Fruit fly (Drosophila melanogaster) whole organism, embryonic: ENCODE data around the gene 5-HT2B.

Experiments
- Ada2b ChIP-seq: fragments of 200-800 bp; sonication (Bioruptor generic); IDR thresholded peaks from 2 replicates; pipeline ENCODE4 v1.3.6; 2022; ENCODE audit warnings: missing biosample characterization, missing genetic modification characterization
- Asciz ChIP-seq: fragments of 200-800 bp; sonication (Bioruptor generic); optimal IDR thresholded peaks from 2 replicates; lab custom pipeline; 2017; ENCODE audit warnings: missing biosample characterization, mild to moderate bottlenecking, missing genetic modification characterization, missing genetic modification reagents
- Atf6 ChIP-seq: fragments of 200-800 bp; sonication (Bioruptor generic); IDR thresholded peaks from 2 replicates; pipeline ENCODE4 v1.3.6; 2022; ENCODE audit warnings: missing biosample characterization, missing genetic modification characterization
- Bdp1 ChIP-seq: fragments of 200-800 bp; sonication (Bioruptor generic); optimal IDR thresholded peaks from 3 replicates; lab custom pipeline; 2016; ENCODE audit warnings: missing biosample characterization, missing genetic modification characterization
- Blimp-1 ChIP-seq: fragments of 200-800 bp; sonication (Bioruptor generic); optimal IDR thresholded peaks from 3 replicates; lab custom pipeline; 2018; ENCODE audit warnings: missing biosample characterization, missing genetic modification characterization, mild to moderate bottlenecking, moderate library complexity, missing genetic modification reagents
- Bteb2 ChIP-seq: fragments of 200-800 bp; sonication (Bioruptor generic); optimal IDR thresholded peaks from 2 replicates; lab custom pipeline; 2016; ENCODE audit warnings: missing biosample characterization, missing genetic modification characterization
- CG10565 ChIP-seq: fragments of 200-800 bp; sonication (Bioruptor generic); optimal IDR thresholded peaks from 3 replicates; lab custom pipeline; 2016; ENCODE audit warnings: missing biosample characterization, mild to moderate bottlenecking, missing genetic modification characterization
- CG10979 ChIP-seq: fragments of 200-800 bp; sonication (Bioruptor generic); optimal IDR thresholded peaks from 2 replicates; lab custom pipeline; 2018; ENCODE audit warnings: missing biosample characterization, mild to moderate bottlenecking, missing genetic modification characterization, moderate library complexity
- CG11696 ChIP-seq: fragments of 200-800 bp; sonication (Bioruptor generic); IDR thresholded peaks from 2 replicates; pipeline ENCODE4 v1.3.6; 2022; ENCODE audit warnings: missing biosample characterization, missing genetic modification characterization
- CG12219 ChIP-seq: fragments of 200-800 bp; sonication (Bioruptor generic); optimal IDR thresholded peaks from 3 replicates; lab custom pipeline; 2018; ENCODE audit warnings: missing biosample characterization, mild to moderate bottlenecking, missing genetic modification characterization
- CG17361 ChIP-seq: fragments of 200-800 bp; sonication (Bioruptor generic); IDR thresholded peaks from 3 replicates; pipeline ENCODE4 v1.3.6; 2022; ENCODE audit warnings: missing biosample characterization, missing genetic modification characterization
- CG17829 ChIP-seq: fragments of 200-800 bp; optimal IDR thresholded peaks from 2 replicates; lab custom pipeline; 2019; ENCODE audit warnings: missing biosample characterization, mild to moderate bottlenecking, missing genetic modification characterization, moderate library complexity
- CG18599 ChIP-seq: fragments of 200-800 bp; sonication (Bioruptor generic); optimal IDR thresholded peaks from 3 replicates; lab custom pipeline; 2017; ENCODE audit warnings: missing biosample characterization, missing genetic modification characterization, mild to moderate bottlenecking, moderate library complexity, missing genetic modification reagents
- CG18764 ChIP-seq: fragments of 200-800 bp; sonication (Bioruptor generic); optimal IDR thresholded peaks from 3 replicates; lab custom pipeline; 2016; ENCODE audit warnings: missing biosample characterization, missing genetic modification characterization
- CG2712 ChIP-seq: fragments of 200-800 bp; optimal IDR thresholded peaks from 3 replicates; lab custom pipeline; 2019; ENCODE audit warnings: missing biosample characterization, mild to moderate bottlenecking, missing genetic modification characterization, moderate library complexity
- CG3163 ChIP-seq: fragments of 200-800 bp; sonication (Bioruptor generic); optimal IDR thresholded peaks from 3 replicates; lab custom pipeline; 2016; ENCODE audit warnings: missing biosample characterization, missing genetic modification characterization
- CG34376 ChIP-seq: fragments of 200-800 bp; sonication (Bioruptor generic); optimal IDR thresholded peaks from 2 replicates; lab custom pipeline; 2018; ENCODE audit warnings: missing biosample characterization, mild to moderate bottlenecking, missing genetic modification characterization
- CG8281 ChIP-seq: fragments of 200-800 bp; sonication (Bioruptor generic); optimal IDR thresholded peaks from 2 replicates; lab custom pipeline; 2018; ENCODE audit warnings: missing biosample characterization, mild to moderate bottlenecking, missing genetic modification characterization, moderate library complexity
- CG8388 ChIP-seq: fragments of 200-800 bp; sonication (Bioruptor generic); optimal IDR thresholded peaks from 2 replicates; lab custom pipeline; 2019; ENCODE audit warnings: missing biosample characterization, mild to moderate bottlenecking, missing genetic modification characterization, moderate library complexity
- Camta ChIP-seq: fragments of 200-800 bp; sonication (Bioruptor generic); optimal IDR thresholded peaks from 2 replicates; lab custom pipeline; 2016; ENCODE audit warnings: missing biosample characterization, missing genetic modification characterization
- CoRest ChIP-seq: fragments of 200-800 bp; sonication (Bioruptor generic); optimal IDR thresholded peaks from 3 replicates; lab custom pipeline; 2018; ENCODE audit warnings: missing biosample characterization, mild to moderate bottlenecking, missing genetic modification characterization, moderate library complexity
- Dfd ChIP-seq, 2 experiments: fragments of >200 bp; optimal IDR thresholded peaks; 2 replicates each; lab custom pipeline; 2017; ENCODE audit warnings: missing biosample characterization in 2 of 2, missing genetic modification characterization in 2 of 2
- ERR ChIP-seq: fragments of 200-800 bp; sonication (Bioruptor generic); optimal IDR thresholded peaks from 2 replicates; lab custom pipeline; 2016; ENCODE audit warnings: missing biosample characterization, missing genetic modification characterization
- Fer2 ChIP-seq: fragments of 200-800 bp; sonication (Bioruptor generic); optimal IDR thresholded peaks from 2 replicates; lab custom pipeline; 2018; ENCODE audit warnings: missing biosample characterization, mild to moderate bottlenecking, missing genetic modification characterization, moderate library complexity
- Hmx ChIP-seq: fragments of 200-800 bp; sonication (Bioruptor generic); optimal IDR thresholded peaks from 2 replicates; lab custom pipeline; 2016; ENCODE audit warnings: missing biosample characterization, missing genetic modification characterization
- Hsf ChIP-seq: fragments of 200-800 bp; sonication (Bioruptor generic); optimal IDR thresholded peaks from 3 replicates; lab custom pipeline; 2016; ENCODE audit warnings: missing biosample characterization, missing genetic modification characterization
- Mad ChIP-seq: fragments of 200-800 bp; sonication (Bioruptor generic); optimal IDR thresholded peaks from 2 replicates; lab custom pipeline; 2016; ENCODE audit warnings: missing biosample characterization, missing genetic modification characterization
- Meics ChIP-seq: fragments of 200-800 bp; sonication (Bioruptor generic); optimal IDR thresholded peaks from 2 replicates; lab custom pipeline; 2017; ENCODE audit warnings: missing biosample characterization, mild to moderate bottlenecking, missing genetic modification characterization
- Ravus ChIP-seq: fragments of 200-800 bp; sonication (Bioruptor generic); IDR thresholded peaks from 2 replicates; pipeline ENCODE4 v1.3.6; 2022; ENCODE audit warnings: missing biosample characterization, missing genetic modification characterization
- Rfx ChIP-seq: fragments of 200-800 bp; sonication (Bioruptor generic); IDR thresholded peaks from 2 replicates; pipeline ENCODE4 v1.3.6; 2022; ENCODE audit warnings: missing biosample characterization, missing genetic modification characterization
- Scr ChIP-seq: fragments of 200-800 bp; sonication (Bioruptor generic); IDR thresholded peaks from 2 replicates; pipeline ENCODE4 v1.3.6; 2022; ENCODE audit warnings: missing biosample characterization, missing genetic modification characterization; ENCODE audit not compliant: partially characterized antibody
- Sox100B ChIP-seq: fragments of 200-800 bp; sonication (Bioruptor generic); optimal IDR thresholded peaks from 3 replicates; lab custom pipeline; 2018; ENCODE audit warnings: missing biosample characterization, mild to moderate bottlenecking, missing genetic modification characterization
- Usf ChIP-seq: fragments of 200-800 bp; sonication (Bioruptor generic); optimal IDR thresholded peaks from 2 replicates; lab custom pipeline; 2017; ENCODE audit warnings: missing genotype, missing biosample characterization, missing genetic modification characterization
- Xbp1 ChIP-seq: fragments of 200-800 bp; sonication (Bioruptor generic); optimal IDR thresholded peaks from 3 replicates; lab custom pipeline; 2016; ENCODE audit warnings: missing biosample characterization, mild to moderate bottlenecking, missing genetic modification characterization
- al ChIP-seq: fragments of 200-800 bp; sonication (Bioruptor generic); IDR thresholded peaks from 2 replicates; pipeline ENCODE4 v1.3.6; 2022; ENCODE audit warnings: missing biosample characterization, missing genetic modification characterization
- ato ChIP-seq: fragments of 200-800 bp; sonication (Bioruptor generic); IDR thresholded peaks from 2 replicates; pipeline ENCODE4 v1.3.6; 2022; ENCODE audit warnings: missing biosample characterization, missing genetic modification characterization; ENCODE audit not compliant: partially characterized antibody
- bbx ChIP-seq: fragments of 200-800 bp; sonication (Bioruptor generic); IDR thresholded peaks from 2 replicates; pipeline ENCODE4 v1.3.6; 2022; ENCODE audit warnings: missing biosample characterization, missing genetic modification characterization; ENCODE audit not compliant: partially characterized antibody
- br ChIP-seq: fragments of >200 bp; optimal IDR thresholded peaks from 2 replicates; lab custom pipeline; 2017
- cas ChIP-seq: fragments of 200-800 bp; sonication (Bioruptor generic); IDR thresholded peaks from 2 replicates; pipeline ENCODE4 v1.3.6; 2022; ENCODE audit warnings: missing biosample characterization, missing genetic modification characterization
- cg ChIP-seq: fragments of 200-800 bp; sonication (Bioruptor generic); optimal IDR thresholded peaks from 3 replicates; lab custom pipeline; 2019; ENCODE audit warnings: missing biosample characterization, mild to moderate bottlenecking, missing genetic modification characterization, moderate library complexity
- crc ChIP-seq: fragments of 200-800 bp; sonication (Bioruptor generic); optimal IDR thresholded peaks from 2 replicates; lab custom pipeline; 2016; ENCODE audit warnings: missing biosample characterization, missing genetic modification characterization
- fd102C ChIP-seq: fragments of 200-800 bp; sonication (Bioruptor generic); optimal IDR thresholded peaks from 2 replicates; lab custom pipeline; 2018; ENCODE audit warnings: missing biosample characterization, mild to moderate bottlenecking, missing genetic modification characterization, moderate library complexity
- fd3F ChIP-seq: fragments of 200-800 bp; sonication (Bioruptor generic); optimal IDR thresholded peaks from 2 replicates; lab custom pipeline; 2018; ENCODE audit warnings: missing biosample characterization, mild to moderate bottlenecking, missing genetic modification characterization, moderate library complexity
- hb ChIP-seq: fragments of 200-800 bp; sonication (Bioruptor generic); IDR thresholded peaks from 3 replicates; pipeline ENCODE4 v1.3.6; 2022; ENCODE audit warnings: missing biosample characterization, missing genetic modification characterization; ENCODE audit not compliant: partially characterized antibody
- jigr1 ChIP-seq: fragments of 200-800 bp; sonication (Bioruptor generic); IDR thresholded peaks from 3 replicates; pipeline ENCODE4 v1.3.6; 2022; ENCODE audit warnings: missing biosample characterization, missing genetic modification characterization
- kay ChIP-seq: fragments of 200-800 bp; sonication (Bioruptor generic); optimal IDR thresholded peaks from 2 replicates; lab custom pipeline; 2016; ENCODE audit warnings: missing biosample characterization, missing genetic modification characterization
- p53 ChIP-seq: fragments of 200-800 bp; sonication (Bioruptor generic); optimal IDR thresholded peaks from 2 replicates; lab custom pipeline; 2016; ENCODE audit warnings: missing biosample characterization, missing genetic modification characterization
- ranshi ChIP-seq: fragments of 200-800 bp; sonication (Bioruptor generic); IDR thresholded peaks from 2 replicates; pipeline ENCODE4 v1.3.6; 2022; ENCODE audit warnings: missing biosample characterization, missing genetic modification characterization
- seq ChIP-seq: fragments of 200-800 bp; sonication (Bioruptor generic); IDR thresholded peaks from 2 replicates; pipeline ENCODE4 v1.3.6; 2022; ENCODE audit warnings: missing biosample characterization, missing genetic modification characterization
- sug ChIP-seq: fragments of 200-800 bp; optimal IDR thresholded peaks from 2 replicates; lab custom pipeline; 2019; ENCODE audit warnings: missing biosample characterization, mild to moderate bottlenecking, missing genetic modification characterization, moderate library complexity
- tap ChIP-seq: fragments of 200-800 bp; optimal IDR thresholded peaks from 3 replicates; lab custom pipeline; 2019; ENCODE audit warnings: missing biosample characterization, mild to moderate bottlenecking, missing genetic modification characterization, moderate library complexity
- wor ChIP-seq: fragments of 200-800 bp; sonication (Bioruptor generic); IDR thresholded peaks from 2 replicates; pipeline ENCODE4 v1.3.6; 2022; ENCODE audit warnings: missing biosample characterization, missing genetic modification characterization

The 5-HT2B gene

dm6 chr3R:8563774-8564173 lies 14.2 kb upstream of the 5-HT2B start, which contains the start of gene Cenp-C (continued):
- TF ChIP-seq jigr1 (GFP tag; lab: Robert Waterston, UW) (no peak), Scr (GFP tag; lab: Robert Waterston, UW) (peak; percentile 49; the same call in 1 of the 2 replicates), CG18599 (GFP tag; lab: Kevin White, UChicago) (no peak), Atf6 (no peak), cg (GFP tag; lab: Kevin White, UChicago) (no peak), hb (GFP tag; lab: Robert Waterston, UW) (no peak), CG8388 (no peak), CG18764 (GFP tag; lab: Kevin White, UChicago) (no peak), al (GFP tag; lab: Robert Waterston, UW) (0 out of 2 replicates have a peak, but pooled peaks have one; percentile 27), Bdp1 (no peak), crc (peak; percentile 23), Blimp-1 (GFP tag; lab: Kevin White, UChicago) (no peak), sug (tag; lab: Kevin White, UChicago) (no peak), Rfx (GFP tag; lab: Robert Waterston, UW) (no peak; the same call in 1 of the 2 replicates), Hmx (GFP tag; lab: Kevin White, UChicago) (no peak), Bteb2 (peak; percentile 18), Ada2b (no peak), Asciz (GFP tag; lab: Kevin White, UChicago) (no peak), fd3F (no peak), CG12219 (GFP tag; lab: Kevin White, UChicago) (no peak), Usf (GFP tag; lab: Kevin White, UChicago) (no peak), ato (GFP tag; lab: Robert Waterston, UW) (no peak), CoRest (tag; lab: Kevin White, UChicago) (peak; percentile 56), CG11696 (no peak), Mad (no peak), p53 (no peak), bbx (GFP tag; lab: Robert Waterston, UW) (no peak), tap (tag; lab: Kevin White, UChicago) (no peak), ranshi (GFP tag; lab: Robert Waterston, UW) (no peak), cas (no peak), Camta (GFP tag; lab: Kevin White, UChicago) (peak; percentile 23), CG17361 (GFP tag; lab: Robert Waterston, UW) (no peak), CG3163 (no peak), Hsf (GFP tag; lab: Kevin White, UChicago) (peak; percentile 29), CG2712 (tag; lab: Kevin White, UChicago) (peak; percentile 40), seq (GFP tag; lab: Robert Waterston, UW) (no peak), Xbp1 (peak; percentile 60), Ravus (GFP tag; lab: Robert Waterston, UW) (no peak), CG34376 (GFP tag; lab: Kevin White, UChicago) (no peak), CG10979 (tag; lab: Kevin White, UChicago) (no peak), br (no peak), kay (no peak), ERR (GFP tag; lab: Kevin White, UChicago) (no peak), Sox100B (GFP tag; lab: Kevin White, UChicago) (no peak), Meics (GFP tag; lab: Kevin White, UChicago) (no peak), CG17829 (tag; lab: Kevin White, UChicago) (peak; percentile 51), wor (GFP tag; lab: Robert Waterston, UW) (no peak), Dfd (GFP tag; optimal IDR thresholded peaks at IDR 0.05; lab: Kevin White, UChicago) (no peak), CG8281 (no peak), fd102C (GFP tag; lab: Kevin White, UChicago) (no peak), Fer2 (tag; lab: Kevin White, UChicago) (no peak), CG10565 (GFP tag; lab: Kevin White, UChicago) (no peak)
